Worm (Caenorhabditis elegans) whole organism, L2 larva: ENCODE measurements around the gene pfn-3.

ENCODE experiments used
- ceh-82 ChIP-seq: fragments of 150-350 bp; optimal IDR thresholded peaks from 2 replicates; lab custom pipeline; 2014; ENCODE audit warnings: missing biosample characterization, missing genetic modification characterization
- fos-1 ChIP-seq: fragments of 150-350 bp; optimal IDR thresholded peaks from 2 replicates; lab custom pipeline; 2014; ENCODE audit warnings: missing biosample characterization, missing genetic modification characterization
- nhr-23 ChIP-seq: fragments of 150-350 bp; optimal IDR thresholded peaks from 2 replicates; lab custom pipeline; 2014; ENCODE audit warnings: missing biosample characterization, missing genetic modification reagents, missing genetic modification characterization
- nhr-77 ChIP-seq: fragments of 150-350 bp; optimal IDR thresholded peaks from 2 replicates; lab custom pipeline; 2014; ENCODE audit warnings: missing biosample characterization, missing genetic modification characterization
- unc-39 ChIP-seq: fragments of 150-350 bp; optimal IDR thresholded peaks from 2 replicates; lab custom pipeline; 2014; ENCODE audit warnings: missing biosample characterization, missing genetic modification characterization
- ztf-1 ChIP-seq: fragments of 200-800 bp; sonication (Bioruptor generic); conservative IDR thresholded peaks from 2 replicates; pipeline ENCODE4 v1.3.6; 2022; ENCODE audit warnings: missing genetic modification characterization, missing compliant biosample characterization

ce11 chrX:1086406-1086897, 6.0 kb upstream of the pfn-3 start:
- TF ChIP-seq ztf-1 (GFP tag; lab: Robert Waterston, UW) (no peak), ceh-82 (no peak), unc-39 (no peak), fos-1 (tag; lab: Kevin White, UChicago) (no peak), nhr-77 (no peak), nhr-23 (tag; lab: Kevin White, UChicago) (no peak)
